Worm (Caenorhabditis elegans) whole organism, L1 larva: Measurements from ENCODE around the gene srh-82.

Source experiments
- C34B4.2 ChIP-seq: sonication (generic microtip); optimal IDR thresholded peaks from 2 replicates; lab custom pipeline; 2017; ENCODE audit warnings: mild to moderate bottlenecking, missing genetic modification characterization, missing compliant biosample characterization
- F16B12.6 ChIP-seq: fragments of 150-350 bp; optimal IDR thresholded peaks from 2 replicates; lab custom pipeline; 2014; ENCODE audit warnings: missing biosample characterization, missing genetic modification characterization
- aha-1 ChIP-seq: fragments of 150-350 bp; optimal IDR thresholded peaks from 2 replicates; lab custom pipeline; 2014; ENCODE audit warnings: missing biosample characterization, missing genetic modification characterization
- aly-2 ChIP-seq: fragments of 150-350 bp; optimal IDR thresholded peaks from 2 replicates; lab custom pipeline; 2014; ENCODE audit warnings: missing biosample characterization, missing genetic modification characterization
- ama-1 ChIP-seq: fragments of 150-350 bp; optimal IDR thresholded peaks from 2 replicates; lab custom pipeline; 2014
- ceh-63 ChIP-seq: fragments of 200-800 bp; sonication (Bioruptor generic); optimal IDR thresholded peaks from 2 replicates; lab custom pipeline; 2018; ENCODE audit warnings: mild to moderate bottlenecking, missing genetic modification characterization, missing compliant biosample characterization
- ceh-8 ChIP-seq: fragments of 200-800 bp; sonication (Bioruptor generic); optimal IDR thresholded peaks from 2 replicates; lab custom pipeline; 2018; ENCODE audit warnings: mild to moderate bottlenecking, missing genetic modification characterization, moderate library complexity, missing compliant biosample characterization
- ceh-82 ChIP-seq, 3 experiments: fragments of 150-350 bp in 1 of 3; sonication (generic microtip) in 2 of 3; optimal IDR thresholded peaks; 2 replicates each; lab custom pipeline; 2014 to 2017; ENCODE audit warnings: missing biosample characterization in 3 of 3, missing genetic modification characterization in 3 of 3
- ceh-88 ChIP-seq: fragments of 200-800 bp; sonication (Bioruptor generic); IDR thresholded peaks from 2 replicates; pipeline ENCODE4 v1.3.6; 2022; ENCODE audit warnings: missing genetic modification characterization, missing compliant biosample characterization
- ces-1 ChIP-seq: fragments of 150-350 bp; optimal IDR thresholded peaks from 2 replicates; lab custom pipeline; 2014; ENCODE audit warnings: missing biosample characterization, missing genetic modification reagents, missing genetic modification characterization
- dpl-1 ChIP-seq, 3 experiments: fragments of 150-350 bp in 2 of 3; sonication (generic microtip) in 1 of 3; optimal IDR thresholded peaks; 2 replicates each; lab custom pipeline; 2014 to 2017; ENCODE audit warnings: missing biosample characterization in 3 of 3, missing genetic modification characterization in 3 of 3, missing genetic modification reagents in 3 of 3
- dsc-1 ChIP-seq: sonication (generic microtip); optimal IDR thresholded peaks from 2 replicates; lab custom pipeline; 2016; ENCODE audit warnings: mild to moderate bottlenecking, missing genetic modification characterization, missing compliant biosample characterization
- efl-1 ChIP-seq, 4 experiments: fragments of 150-350 bp; optimal IDR thresholded peaks in 3 of 4; peaks in 1 of 4; 1 replicate in 1 of 4; 2 replicates in 3 of 4; lab custom pipeline; 2014; ENCODE audit warnings: missing biosample characterization in 2 of 4, missing genetic modification characterization in 2 of 4, missing genetic modification reagents in 2 of 4
- egl-13 ChIP-seq: sonication (generic microtip); optimal IDR thresholded peaks from 2 replicates; lab custom pipeline; 2016; ENCODE audit warnings: missing genotype, missing genetic modification reagents, missing genetic modification characterization, missing compliant biosample characterization
- elt-2 ChIP-seq: sonication (generic microtip); optimal IDR thresholded peaks from 2 replicates; lab custom pipeline; 2016; ENCODE audit warnings: missing genetic modification characterization, mild to moderate bottlenecking, inconsistent platforms, missing compliant biosample characterization, missing genetic modification reagents
- elt-3 ChIP-seq, 6 experiments: fragments of 150-350 bp in 1 of 6; sonication (generic microtip); optimal IDR thresholded peaks; 2 replicates each; lab custom pipeline; 2017 to 2018; ENCODE audit warnings: missing biosample characterization in 6 of 6, missing genetic modification characterization in 6 of 6, inconsistent platforms in 1 of 6
- ets-5 ChIP-seq: fragments of 200-800 bp; sonication (Bioruptor generic); IDR thresholded peaks from 2 replicates; pipeline ENCODE4 v1.3.6; 2022; ENCODE audit warnings: missing genetic modification characterization, missing compliant biosample characterization
- grh-1 ChIP-seq: fragments of 200-800 bp; sonication (Bioruptor generic); IDR thresholded peaks from 2 replicates; pipeline ENCODE4 v1.3.6; 2022; ENCODE audit warnings: missing genetic modification reagents, missing genetic modification characterization, missing compliant biosample characterization
- hlh-4 ChIP-seq: sonication (generic microtip); optimal IDR thresholded peaks from 2 replicates; lab custom pipeline; 2016; ENCODE audit warnings: mild to moderate bottlenecking, missing genetic modification characterization, missing compliant biosample characterization
- hpl-2 ChIP-seq: fragments of 150-350 bp; optimal IDR thresholded peaks from 2 replicates; lab custom pipeline; 2014; ENCODE audit warnings: missing biosample characterization, missing genetic modification reagents, missing genetic modification characterization
- irx-1 ChIP-seq: sonication (generic microtip); optimal IDR thresholded peaks from 2 replicates; lab custom pipeline; 2016; ENCODE audit warnings: missing genetic modification characterization, missing compliant biosample characterization
- isw-1 ChIP-seq: fragments of 200-800 bp; sonication (Bioruptor generic); IDR thresholded peaks from 2 replicates; pipeline ENCODE4 v1.3.6; 2022; ENCODE audit warnings: missing genetic modification characterization, missing compliant biosample characterization
- lin-13 ChIP-seq: fragments of 150-350 bp; optimal IDR thresholded peaks from 2 replicates; lab custom pipeline; 2014; ENCODE audit warnings: missing biosample characterization, missing genetic modification reagents, missing genetic modification characterization
- lin-15B ChIP-seq: fragments of 150-350 bp; sonication (generic microtip); optimal IDR thresholded peaks from 3 replicates; lab custom pipeline; 2014; ENCODE audit warnings: missing biosample characterization, missing genetic modification characterization
- mef-2 ChIP-seq: fragments of 150-350 bp; optimal IDR thresholded peaks from 2 replicates; lab custom pipeline; 2014; ENCODE audit warnings: missing biosample characterization, missing genetic modification characterization
- mep-1 ChIP-seq: fragments of 150-350 bp; optimal IDR thresholded peaks from 2 replicates; lab custom pipeline; 2014; ENCODE audit warnings: missing biosample characterization, missing genetic modification characterization
- nhr-12 ChIP-seq: sonication (generic microtip); optimal IDR thresholded peaks from 2 replicates; lab custom pipeline; 2017; ENCODE audit warnings: missing biosample characterization, missing genetic modification characterization
- nhr-20 ChIP-seq: sonication (generic microtip); optimal IDR thresholded peaks from 2 replicates; lab custom pipeline; 2016; ENCODE audit warnings: mild to moderate bottlenecking, missing genetic modification characterization, missing compliant biosample characterization
- nhr-237 ChIP-seq: fragments of 150-350 bp; optimal IDR thresholded peaks from 2 replicates; lab custom pipeline; 2014; ENCODE audit warnings: missing biosample characterization, missing genetic modification characterization
- nhr-71 ChIP-seq: sonication (generic microtip); optimal IDR thresholded peaks from 2 replicates; lab custom pipeline; 2016; ENCODE audit warnings: mild to moderate bottlenecking, missing genetic modification characterization, moderate library complexity, missing compliant biosample characterization
- nhr-76 ChIP-seq: sonication (generic microtip); optimal IDR thresholded peaks from 2 replicates; lab custom pipeline; 2017; ENCODE audit warnings: missing biosample characterization, missing genetic modification characterization
- nhr-84 ChIP-seq: sonication (generic microtip); optimal IDR thresholded peaks from 2 replicates; lab custom pipeline; 2017; ENCODE audit warnings: missing biosample characterization, missing genetic modification characterization
- nhr-85 ChIP-seq: sonication (generic microtip); peaks from one replicate; lab custom pipeline; 2016; ENCODE audit warnings: missing genetic modification characterization, inconsistent platforms, missing compliant biosample characterization
- pax-3 ChIP-seq: fragments of 200-800 bp; sonication (Bioruptor generic); optimal IDR thresholded peaks from 2 replicates; lab custom pipeline; 2018; ENCODE audit warnings: mild to moderate bottlenecking, missing genetic modification characterization, moderate library complexity, missing compliant biosample characterization
- pqm-1 ChIP-seq: sonication (generic microtip); optimal IDR thresholded peaks from 3 replicates; lab custom pipeline; 2017; ENCODE audit warnings: missing biosample characterization, missing genetic modification characterization
- rnt-1 ChIP-seq: sonication (generic microtip); optimal IDR thresholded peaks from 2 replicates; lab custom pipeline; 2016; ENCODE audit warnings: mild to moderate bottlenecking, missing genetic modification characterization, moderate library complexity, missing compliant biosample characterization
- skn-1 ChIP-seq: fragments of 150-350 bp; optimal IDR thresholded peaks from 2 replicates; lab custom pipeline; 2014; ENCODE audit warnings: missing biosample characterization, missing genetic modification characterization
- sptf-1 ChIP-seq: fragments of 150-350 bp; optimal IDR thresholded peaks from 2 replicates; lab custom pipeline; 2014; ENCODE audit warnings: missing biosample characterization, missing genetic modification characterization
- sup-37 ChIP-seq: fragments of 200-800 bp; sonication (Bioruptor generic); optimal IDR thresholded peaks from 2 replicates; lab custom pipeline; 2018; ENCODE audit warnings: mild to moderate bottlenecking, missing genetic modification characterization, missing compliant biosample characterization
- swsn-7 ChIP-seq: sonication (generic microtip); optimal IDR thresholded peaks from 2 replicates; lab custom pipeline; 2016; ENCODE audit warnings: missing genetic modification characterization, missing compliant biosample characterization
- tlp-1 ChIP-seq: fragments of 150-350 bp; optimal IDR thresholded peaks from 2 replicates; lab custom pipeline; 2014; ENCODE audit warnings: missing biosample characterization, missing genetic modification characterization
- unc-130 ChIP-seq: fragments of 150-350 bp; optimal IDR thresholded peaks from 2 replicates; lab custom pipeline; 2017; ENCODE audit warnings: missing biosample characterization, missing genetic modification characterization, inconsistent platforms
- unc-30 ChIP-seq: sonication (generic microtip); optimal IDR thresholded peaks from 2 replicates; lab custom pipeline; 2017; ENCODE audit warnings: missing biosample characterization, missing genetic modification characterization
- unc-86 ChIP-seq: sonication (generic microtip); optimal IDR thresholded peaks from 2 replicates; lab custom pipeline; 2016; ENCODE audit warnings: missing genetic modification characterization, missing compliant biosample characterization
- unc-98 ChIP-seq: fragments of 200-800 bp; sonication (Bioruptor generic); IDR thresholded peaks from 2 replicates; pipeline ENCODE4 v1.3.6; 2022; ENCODE audit warnings: missing genetic modification characterization, missing compliant biosample characterization
- vab-15 ChIP-seq: sonication (generic microtip); optimal IDR thresholded peaks from 2 replicates; lab custom pipeline; 2017; ENCODE audit warnings: missing genotype, mild to moderate bottlenecking, missing genetic modification characterization, missing compliant biosample characterization
- zag-1 ChIP-seq: fragments of 150-350 bp; optimal IDR thresholded peaks from 2 replicates; lab custom pipeline; 2014; ENCODE audit warnings: missing biosample characterization, missing genetic modification characterization
- zip-4 ChIP-seq: fragments of 200-800 bp; sonication (Bioruptor generic); optimal IDR thresholded peaks from 2 replicates; lab custom pipeline; 2018; ENCODE audit warnings: mild to moderate bottlenecking, missing genetic modification characterization, moderate library complexity, missing compliant biosample characterization

The srh-82 gene

ce11 chrV:155215-155614 lies 10.3 kb downstream of the srh-82 start (continued):
- TF ChIP-seq hlh-4 (tag; lab: Kevin White, UChicago) (no peak), mef-2 (tag; lab: Kevin White, UChicago) (no peak), lin-13 (no peak), unc-86 (tag; lab: Kevin White, UChicago) (no peak), hpl-2 (GFP tag; lab: Kevin White, UChicago) (no peak), skn-1 (tag; lab: Kevin White, UChicago) (no peak), vab-15 (tag; lab: Kevin White, UChicago) (no peak), rnt-1 (tag; lab: Kevin White, UChicago) (peak; percentile 18), nhr-20 (tag; lab: Kevin White, UChicago) (peak; percentile 69), swsn-7 (tag; lab: Kevin White, UChicago) (peak; percentile 16), efl-1 (optimal IDR thresholded peaks at IDR 0.05; lab: Kevin White, UChicago) (peak; percentile 20 to 50), efl-1 (GFP tag; optimal IDR thresholded peaks at IDR 0.05 in 1 of 2; lab: Kevin White, UChicago) (peak; percentile 26 to 93), unc-130 (tag; lab: Kevin White, UChicago) (no peak), zag-1 (tag; lab: Kevin White, UChicago) (no peak), pqm-1 (tag; lab: Kevin White, UChicago) (no peak), elt-3 (tag; optimal IDR thresholded peaks at IDR 0.05; lab: Kevin White, UChicago) (no peak), dsc-1 (tag; lab: Kevin White, UChicago) (peak; percentile 58), dpl-1 (GFP tag; optimal IDR thresholded peaks at IDR 0.05; lab: Kevin White, UChicago) (peak in 2 of 3 experiments; percentile 22 to 35), F16B12.6 (tag; lab: Kevin White, UChicago) (no peak), nhr-76 (tag; lab: Kevin White, UChicago) (no peak), elt-2 (tag; lab: Kevin White, UChicago) (no peak), pax-3 (no peak), nhr-12 (tag; lab: Kevin White, UChicago) (no peak), nhr-85 (tag; lab: Kevin White, UChicago) (peak; percentile 72), ceh-82 (tag; optimal IDR thresholded peaks at IDR 0.05; lab: Kevin White, UChicago) (peak in 1 of 3 experiments; percentile 14), mep-1 (tag; lab: Kevin White, UChicago) (no peak), C34B4.2 (tag; lab: Kevin White, UChicago) (no peak), ceh-63 (GFP tag; lab: Kevin White, UChicago) (no peak), isw-1 (GFP tag; lab: Robert Waterston, UW) (no peak), ets-5 (GFP tag; lab: Robert Waterston, UW) (no peak)

- no peak for TF ChIP-seq ama-1 (lab: Kevin White, UChicago)
- TF ChIP-seq dsc-1 (tag; lab: Kevin White, UChicago), result peak; percentile 64
- TF ChIP-seq unc-130 (tag; lab: Kevin White, UChicago), result no peak
- peak; percentile 26 for TF ChIP-seq lin-15B (tag; lab: Kevin White, UChicago)
- TF ChIP-seq nhr-20 (tag; lab: Kevin White, UChicago), result peak; percentile 57
- TF ChIP-seq nhr-237 (tag; lab: Kevin White, UChicago), result no peak
- no peak for TF ChIP-seq mef-2 (tag; lab: Kevin White, UChicago)
- TF ChIP-seq aha-1 (tag; lab: Kevin White, UChicago), result no peak
- TF ChIP-seq sup-37 (GFP tag; lab: Kevin White, UChicago), result no peak
- no peak for TF ChIP-seq vab-15 (tag; lab: Kevin White, UChicago)
- TF ChIP-seq elt-3 (tag; optimal IDR thresholded peaks at IDR 0.05; lab: Kevin White, UChicago), result peak in 2 of 6 experiments; percentile 11 to 19
- TF ChIP-seq nhr-71 (tag; lab: Kevin White, UChicago), result peak; percentile 74
- peak; percentile 8 for TF ChIP-seq egl-13 (tag; lab: Kevin White, UChicago)
- TF ChIP-seq ceh-63 (GFP tag; lab: Kevin White, UChicago), result no peak
- TF ChIP-seq aly-2 (tag; lab: Kevin White, UChicago), result peak; percentile 58
- peak; percentile 70 for TF ChIP-seq nhr-85 (tag; lab: Kevin White, UChicago)
- no peak for TF ChIP-seq nhr-84
- no peak for TF ChIP-seq lin-13
- TF ChIP-seq C34B4.2 (tag; lab: Kevin White, UChicago), result no peak
- no peak for TF ChIP-seq ceh-88 (GFP tag; lab: Robert Waterston, UW)
- no peak for TF ChIP-seq ceh-8 (GFP tag; lab: Kevin White, UChicago)
- TF ChIP-seq zip-4 (GFP tag; lab: Kevin White, UChicago), result no peak
- no peak for TF ChIP-seq tlp-1 (tag; lab: Kevin White, UChicago)
- TF ChIP-seq unc-98 (GFP tag; lab: Robert Waterston, UW), result 0 out of 2 replicates have a peak, but pooled peaks have one; percentile 32
- TF ChIP-seq unc-30 (tag; lab: Kevin White, UChicago), result no peak
- TF ChIP-seq irx-1 (tag; lab: Kevin White, UChicago), result peak; percentile 68
- no peak for TF ChIP-seq ces-1 (GFP tag; lab: Kevin White, UChicago)
- no peak for TF ChIP-seq sptf-1 (tag; lab: Kevin White, UChicago)
- no peak for TF ChIP-seq nhr-76 (tag; lab: Kevin White, UChicago)
- TF ChIP-seq grh-1 (GFP tag; lab: Robert Waterston, UW), result no peak
Observed at ce11 chrV:156044-156869, 11.4 kb downstream of the srh-82 start, which contains the start of gene ttb-1. Gene ttb-1, plus strand, starts transcription at chrV:156819.
